Fruit fly (Drosophila melanogaster): Measurements from ENCODE around the gene Pten.
A peak's percentile ranks its signal among the peaks of the same experiment; 100 is the strongest.

The Pten gene

DNA sequence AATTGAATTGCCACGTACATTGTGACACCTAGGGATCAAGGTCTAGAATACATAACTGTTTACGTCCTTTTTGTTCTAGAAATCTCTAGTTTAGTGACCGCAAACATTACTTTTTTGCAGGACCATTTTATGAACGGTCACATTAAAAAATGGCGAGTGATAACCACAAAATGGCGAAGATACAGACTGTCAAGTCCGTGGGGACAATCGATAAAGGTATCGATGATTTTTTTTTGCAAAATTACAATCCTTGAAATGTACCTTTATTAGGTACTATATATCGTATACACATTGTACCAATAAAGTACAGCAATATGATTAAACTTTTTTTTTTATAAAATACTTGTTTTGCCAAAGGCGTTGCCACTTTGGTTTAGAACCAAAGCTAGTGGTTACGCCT, 30.4 kb downstream of the Pten start (continued):
- TF ChIP-seq Dll (GFP tag; IDR thresholded peaks at IDR 0.05; ENCODE audit: partially characterized antibody) (peak; percentile 54; the same call in 3 of the 4 replicates), BEAF-32 (GFP tag; optimal IDR thresholded peaks at IDR 0.05) (peak; percentile 62), row (GFP tag; IDR thresholded peaks at IDR 0.05) (peak; percentile 36; the same call in 2 of the 3 replicates), CG13287 (GFP tag; IDR thresholded peaks at IDR 0.05; ENCODE audit: partially characterized antibody) (peak; percentile 64), HLH4C (GFP tag; IDR thresholded peaks at IDR 0.05; ENCODE audit: partially characterized antibody) (peak; percentile 47; the same call in 1 of the 3 replicates), gfzf (GFP tag; optimal IDR thresholded peaks at IDR 0.05) (peak; percentile 41), seq (GFP tag; IDR thresholded peaks at IDR 0.05) (peak; percentile 25; the same call in 1 of the 2 replicates), Hsf (GFP tag; optimal IDR thresholded peaks at IDR 0.05) (no peak), knrl (GFP tag; IDR thresholded peaks at IDR 0.05; ENCODE audit: partially characterized antibody) (peak; percentile 42; the same call in 1 of the 3 replicates), sna (GFP tag; IDR thresholded peaks at IDR 0.05; ENCODE audit: partially characterized antibody) (0 out of 2 replicates have a peak, but pooled peaks have one; percentile 50), stwl (tag; optimal IDR thresholded peaks at IDR 0.05) (peak; percentile 11), unc-4 (GFP tag; IDR thresholded peaks at IDR 0.05; ENCODE audit: partially characterized antibody) (peak; percentile 60; the same call in 1 of the 2 replicates), tna (GFP tag; IDR thresholded peaks at IDR 0.05; ENCODE audit: partially characterized antibody) (peak; percentile 46; the same call in 1 of the 2 replicates), CG6791 (GFP tag; IDR thresholded peaks at IDR 0.05; ENCODE audit: partially characterized antibody) (peak; percentile 60; the same call in 2 of the 3 replicates), Lhr (GFP tag; optimal IDR thresholded peaks at IDR 0.05) (peak; percentile 32)

DNA sequence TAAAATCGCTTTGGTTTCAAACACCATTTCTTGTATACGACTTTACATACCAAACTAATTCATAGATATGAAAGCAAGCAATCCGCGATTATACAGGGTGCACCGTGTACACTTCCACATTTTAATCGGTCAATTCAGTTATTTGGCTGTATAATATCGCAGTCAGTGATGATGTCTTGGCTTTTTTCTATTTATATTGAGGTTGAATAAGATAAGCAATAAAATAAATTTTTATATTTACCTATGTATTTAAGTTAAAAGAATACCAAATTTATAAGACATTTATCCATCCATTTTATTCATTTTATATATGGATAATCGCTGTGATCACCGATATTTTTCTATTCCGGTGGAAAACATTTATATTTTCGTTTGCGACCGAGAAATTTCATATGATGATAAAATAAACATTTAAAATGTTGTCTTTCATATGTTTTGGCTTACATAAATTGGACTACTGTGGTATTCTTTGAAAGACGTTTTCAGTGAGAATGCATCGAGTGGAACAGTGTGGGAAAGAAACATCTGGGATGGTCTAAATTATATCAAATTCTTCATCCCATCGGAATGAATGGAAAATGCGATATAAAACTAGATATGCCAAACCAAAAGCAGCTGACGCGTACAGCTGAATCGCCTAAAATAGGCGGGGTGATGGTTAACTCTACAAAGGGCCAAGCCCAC, 34.0 kb downstream of the Pten start, which contains the start of gene CG5708:
CG5708 (minus strand) TSS at position 85 of the 684 bp plus-strand sequence.
- TF ChIP-seq tgo (GFP tag; IDR thresholded peaks at IDR 0.05) (no peak), sim (GFP tag; IDR thresholded peaks at IDR 0.05) (no peak), CG43689 (GFP tag; IDR thresholded peaks at IDR 0.05) (no peak), luna (GFP tag; optimal IDR thresholded peaks at IDR 0.05) (no peak), Taf1 (GFP tag; IDR thresholded peaks at IDR 0.05) (no peak), Bteb2 (GFP tag; optimal IDR thresholded peaks at IDR 0.05) (no peak), Hr78 (GFP tag; optimal IDR thresholded peaks at IDR 0.05) (no peak), CG11695 (GFP tag; IDR thresholded peaks at IDR 0.05) (no peak), CG1603 (tag; optimal IDR thresholded peaks at IDR 0.05) (peak; percentile 86), wdn (GFP tag; IDR thresholded peaks at IDR 0.05) (no peak), oc (tag; optimal IDR thresholded peaks at IDR 0.05) (no peak), lab (GFP tag; optimal IDR thresholded peaks at IDR 0.05) (no peak), NC2α (GFP tag; optimal IDR thresholded peaks at IDR 0.05) (no peak), fd3F (GFP tag; optimal IDR thresholded peaks at IDR 0.05) (no peak), dmrt11E (tag; optimal IDR thresholded peaks at IDR 0.05) (no peak), grn (GFP tag; optimal IDR thresholded peaks at IDR 0.05) (no peak), Ssrp (tag; optimal IDR thresholded peaks at IDR 0.05) (no peak), jumu (GFP tag; optimal IDR thresholded peaks at IDR 0.05) (no peak), CG15479 (GFP tag; optimal IDR thresholded peaks at IDR 0.05) (no peak), schlank (tag; optimal IDR thresholded peaks at IDR 0.05) (no peak), CG1832 (GFP tag; optimal IDR thresholded peaks at IDR 0.05) (no peak), CG17361 (GFP tag; IDR thresholded peaks at IDR 0.05) (peak; percentile 66; the same call in 2 of the 3 replicates), Hr51 (GFP tag; optimal IDR thresholded peaks at IDR 0.05) (no peak), BEAF-32 (GFP tag; optimal IDR thresholded peaks at IDR 0.05) (peak; percentile 73), CG2889 (GFP tag; IDR thresholded peaks at IDR 0.05) (no peak), inv (GFP tag; IDR thresholded peaks at IDR 0.05; ENCODE audit: partially characterized antibody) (peak; percentile 57; the same call in 1 of the 2 replicates), CG18619 (GFP tag; optimal IDR thresholded peaks at IDR 0.05) (no peak), CG1024 (GFP tag; IDR thresholded peaks at IDR 0.05) (peak; percentile 96), exex (tag; optimal IDR thresholded peaks at IDR 0.05) (peak; percentile 40), Oli (tag; optimal IDR thresholded peaks at IDR 0.05) (no peak), CG18011 (GFP tag; optimal IDR thresholded peaks at IDR 0.05) (no peak), CG13624 (GFP tag; optimal IDR thresholded peaks at IDR 0.05) (no peak)
